Worm (Caenorhabditis elegans) whole organism, L2 larva: Measurements from ENCODE around the gene F39D8.3.

Experiments used
- C34F6.9 ChIP-seq: fragments of 150-350 bp; optimal IDR thresholded peaks from 2 replicates; lab custom pipeline; 2014; ENCODE audit warnings: missing biosample characterization, missing genetic modification characterization
- F13H6.1 ChIP-seq: sonication (generic microtip); optimal IDR thresholded peaks from 2 replicates; lab custom pipeline; 2016; ENCODE audit warnings: missing genetic modification characterization, missing compliant biosample characterization
- R02D3.7 ChIP-seq: fragments of 150-350 bp; optimal IDR thresholded peaks from 2 replicates; lab custom pipeline; 2014; ENCODE audit warnings: missing biosample characterization, missing genetic modification characterization
- Y55F3AM.14 ChIP-seq: fragments of 200-800 bp; sonication (Bioruptor generic); optimal IDR thresholded peaks from 2 replicates; lab custom pipeline; 2018; ENCODE audit warnings: mild to moderate bottlenecking, missing genetic modification characterization, missing compliant biosample characterization
- aly-2 ChIP-seq: fragments of 150-350 bp; optimal IDR thresholded peaks from 2 replicates; lab custom pipeline; 2014; ENCODE audit warnings: missing biosample characterization, missing genetic modification characterization
- crh-2 ChIP-seq: sonication (generic microtip); optimal IDR thresholded peaks from 2 replicates; lab custom pipeline; 2017; ENCODE audit warnings: missing biosample characterization, missing genetic modification characterization
- dmd-4 ChIP-seq: sonication (generic microtip); optimal IDR thresholded peaks from 2 replicates; lab custom pipeline; 2017; ENCODE audit warnings: missing biosample characterization, missing genetic modification characterization
- egl-27 ChIP-seq: sonication (generic microtip); optimal IDR thresholded peaks from 3 replicates; lab custom pipeline; 2017; ENCODE audit warnings: missing biosample characterization, missing genetic modification reagents, missing genetic modification characterization
- elt-3 ChIP-seq: sonication (generic microtip); optimal IDR thresholded peaks from 2 replicates; lab custom pipeline; 2017; ENCODE audit warnings: missing biosample characterization, missing genetic modification characterization
- fos-1 ChIP-seq: fragments of 150-350 bp; optimal IDR thresholded peaks from 2 replicates; lab custom pipeline; 2014; ENCODE audit warnings: missing biosample characterization, missing genetic modification characterization
- gmeb-1 ChIP-seq: fragments of 150-350 bp; optimal IDR thresholded peaks from 2 replicates; lab custom pipeline; 2014; ENCODE audit warnings: missing biosample characterization, missing genetic modification characterization
- lin-13 ChIP-seq: fragments of 150-350 bp; optimal IDR thresholded peaks from 2 replicates; lab custom pipeline; 2014; ENCODE audit warnings: missing biosample characterization, missing genetic modification reagents, missing genetic modification characterization
- lin-39 ChIP-seq: fragments of 150-350 bp; optimal IDR thresholded peaks from 2 replicates; lab custom pipeline; 2014; ENCODE audit warnings: missing biosample characterization, missing genetic modification reagents, missing genetic modification characterization
- lsy-2 ChIP-seq, 2 experiments: fragments of 150-350 bp in 1 of 2; sonication (generic microtip) in 1 of 2; optimal IDR thresholded peaks; 2 replicates each; lab custom pipeline; 2014 to 2017; ENCODE audit warnings: missing biosample characterization in 2 of 2, missing genetic modification characterization in 2 of 2
- mab-5 ChIP-seq: fragments of 150-350 bp; optimal IDR thresholded peaks from 2 replicates; lab custom pipeline; 2014; ENCODE audit warnings: missing biosample characterization, missing genetic modification characterization
- mdl-1 ChIP-seq, 2 experiments: fragments of 150-350 bp in 1 of 2; sonication (generic microtip) in 1 of 2; optimal IDR thresholded peaks; 2 replicates each; lab custom pipeline; 2017; ENCODE audit warnings: missing biosample characterization in 2 of 2, missing genetic modification characterization in 2 of 2
- nhr-10 ChIP-seq: sonication (generic microtip); optimal IDR thresholded peaks from 2 replicates; lab custom pipeline; 2017; ENCODE audit warnings: missing biosample characterization, missing genetic modification characterization
- nhr-129 ChIP-seq: fragments of 150-350 bp; optimal IDR thresholded peaks from 2 replicates; lab custom pipeline; 2014; ENCODE audit warnings: missing biosample characterization, missing genetic modification characterization
- nhr-21 ChIP-seq: fragments of 150-350 bp; optimal IDR thresholded peaks from 2 replicates; lab custom pipeline; 2014; ENCODE audit warnings: missing biosample characterization, missing genetic modification characterization
- nhr-23 ChIP-seq: fragments of 150-350 bp; optimal IDR thresholded peaks from 2 replicates; lab custom pipeline; 2014; ENCODE audit warnings: missing biosample characterization, missing genetic modification reagents, missing genetic modification characterization
- nhr-237 ChIP-seq: fragments of 150-350 bp; optimal IDR thresholded peaks from 2 replicates; lab custom pipeline; 2014; ENCODE audit warnings: missing biosample characterization, missing genetic modification characterization
- nhr-25 ChIP-seq: fragments of 150-350 bp; sonication (generic microtip); optimal IDR thresholded peaks from 3 replicates; lab custom pipeline; 2014; ENCODE audit warnings: missing biosample characterization, missing genetic modification characterization
- nhr-6 ChIP-seq: fragments of 150-350 bp; optimal IDR thresholded peaks from 2 replicates; lab custom pipeline; 2014; ENCODE audit warnings: missing biosample characterization, missing genetic modification characterization
- nhr-77 ChIP-seq: fragments of 150-350 bp; optimal IDR thresholded peaks from 2 replicates; lab custom pipeline; 2014; ENCODE audit warnings: missing biosample characterization, missing genetic modification characterization
- sem-4 ChIP-seq: fragments of 150-350 bp; optimal IDR thresholded peaks from 2 replicates; lab custom pipeline; 2014; ENCODE audit warnings: missing biosample characterization, missing genetic modification reagents, missing genetic modification characterization
- sma-9 ChIP-seq, 2 experiments: fragments of 150-350 bp in 1 of 2; sonication (generic microtip) in 1 of 2; optimal IDR thresholded peaks; 2 replicates each; lab custom pipeline; 2014 to 2016; ENCODE audit warnings: missing genetic modification characterization in 2 of 2, mild to moderate bottlenecking in 1 of 2, missing biosample characterization in 1 of 2, missing compliant biosample characterization in 1 of 2, missing genetic modification reagents in 1 of 2, moderate library complexity in 1 of 2
- unc-39 ChIP-seq: fragments of 150-350 bp; optimal IDR thresholded peaks from 2 replicates; lab custom pipeline; 2014; ENCODE audit warnings: missing biosample characterization, missing genetic modification characterization
- unc-55 ChIP-seq: fragments of 150-350 bp; sonication (generic microtip); optimal IDR thresholded peaks from 3 replicates; lab custom pipeline; 2014; ENCODE audit warnings: missing biosample characterization, missing genetic modification reagents, missing genetic modification characterization

The F39D8.3 gene

DNA sequence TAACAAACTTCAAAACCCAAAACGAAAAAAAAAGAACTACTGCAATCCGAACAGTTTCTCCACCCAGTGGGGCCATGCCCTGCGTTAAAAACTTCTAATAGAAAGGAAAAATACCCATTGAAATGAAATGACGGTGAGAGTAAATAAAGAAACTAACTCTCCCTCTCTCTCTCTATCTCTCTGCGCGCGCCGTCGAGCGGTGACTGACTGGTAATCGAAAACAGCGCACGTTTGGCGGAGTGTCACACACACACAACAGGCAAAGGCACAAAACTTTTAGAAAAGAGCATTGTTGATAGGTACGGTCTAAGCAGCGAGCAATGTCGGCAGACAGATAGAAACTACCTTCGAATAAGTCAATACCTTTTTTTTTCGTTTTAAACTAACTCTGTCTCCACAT is 44.2 kb upstream of the F39D8.3 start (continued):
- TF ChIP-seq mdl-1 (tag; optimal IDR thresholded peaks at IDR 0.05; lab: Kevin White, UChicago) (peak in 1 of 2 experiments; percentile 9), unc-55 (GFP tag; lab: Kevin White, UChicago) (no peak), F13H6.1 (tag; lab: Kevin White, UChicago) (peak; percentile 72), nhr-6 (no peak)

DNA sequence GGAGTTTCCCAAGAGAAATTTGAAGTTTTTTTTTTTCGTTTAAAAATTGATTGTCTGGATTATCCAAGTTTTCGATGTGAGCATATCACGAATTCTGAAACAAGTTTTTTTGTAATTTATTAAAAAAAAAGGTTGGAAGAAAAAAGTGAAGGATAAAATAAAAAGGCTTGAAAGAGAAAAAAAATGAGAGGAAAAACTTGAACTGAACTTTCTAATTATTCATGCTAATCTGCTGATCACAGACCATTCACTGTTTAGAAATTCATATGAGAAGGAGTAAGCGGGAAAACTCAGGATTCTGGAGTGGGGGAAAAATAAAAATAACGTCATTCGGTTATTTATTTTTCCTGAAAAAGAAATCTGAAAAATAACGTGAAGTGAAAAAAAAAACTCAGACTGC is 43.0 kb upstream of the F39D8.3 start, which contains the start of gene svh-5:
TSS of gene svh-5 (minus strand) at position 101 of the 400 bp plus-strand sequence.
- TF ChIP-seq lin-39 (no peak), crh-2 (tag; lab: Kevin White, UChicago) (no peak), F13H6.1 (tag; lab: Kevin White, UChicago) (no peak), nhr-6 (no peak)
- TF ChIP-seq, all 48 proteins: peak for 0

DNA sequence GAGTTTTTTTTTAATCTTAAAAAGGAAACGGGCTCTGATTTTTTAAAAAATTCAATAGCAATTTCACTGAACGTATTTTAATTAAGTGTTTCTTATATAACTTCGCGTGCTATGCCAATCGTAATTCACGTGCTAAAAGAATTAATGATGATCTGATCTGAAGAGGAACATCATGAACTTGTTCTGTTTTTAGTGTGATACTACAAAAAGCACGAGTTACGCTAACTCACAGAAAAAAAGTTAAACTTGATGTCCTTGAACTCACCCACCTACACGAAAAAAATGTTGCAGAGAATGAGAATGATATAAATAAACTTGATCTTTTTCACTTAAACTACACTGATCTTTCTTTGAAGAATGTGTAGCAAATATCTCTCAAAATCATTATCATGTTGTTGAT is 40.9 kb upstream of the F39D8.3 start:
- peak; percentile 82 for TF ChIP-seq nhr-25 (tag; lab: Kevin White, UChicago)
- peak; percentile 30 for TF ChIP-seq sma-9 (GFP tag; optimal IDR thresholded peaks at IDR 0.05; lab: Kevin White, UChicago)
- no peak for TF ChIP-seq sma-9 (tag; optimal IDR thresholded peaks at IDR 0.05; lab: Kevin White, UChicago)
- TF ChIP-seq crh-2 (tag; lab: Kevin White, UChicago), result peak; percentile 13
- TF ChIP-seq nhr-6, result no peak
- TF ChIP-seq sem-4 (tag; lab: Kevin White, UChicago), result no peak
- TF ChIP-seq, all 48 proteins: peak for 3

DNA sequence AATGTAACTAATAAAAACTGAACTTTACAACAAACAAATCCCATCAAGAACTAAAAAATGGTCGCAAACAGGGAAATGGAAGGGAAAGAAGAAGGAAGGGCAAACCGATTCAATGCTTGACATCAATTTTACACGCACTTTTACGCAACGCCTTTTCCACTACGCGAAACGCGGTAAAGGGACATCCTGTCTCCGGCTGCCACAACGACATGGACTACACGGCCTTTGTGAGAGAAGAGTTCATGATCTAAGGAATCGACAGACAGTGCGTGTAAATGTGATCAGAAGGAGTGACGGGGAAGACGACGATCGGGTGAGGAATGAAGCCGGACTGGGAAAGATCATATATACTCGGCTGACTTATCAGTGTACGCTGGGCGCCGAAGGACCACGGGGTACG is 40.3 kb upstream of the F39D8.3 start:
- TF ChIP-seq R02D3.7 (tag; lab: Kevin White, UChicago) (no peak), egl-27 (no peak), lin-13 (no peak), nhr-21 (tag; lab: Kevin White, UChicago) (peak; percentile 63), sma-9 (GFP tag; optimal IDR thresholded peaks at IDR 0.05; lab: Kevin White, UChicago) (no peak), sma-9 (tag; optimal IDR thresholded peaks at IDR 0.05; lab: Kevin White, UChicago) (no peak)

DNA sequence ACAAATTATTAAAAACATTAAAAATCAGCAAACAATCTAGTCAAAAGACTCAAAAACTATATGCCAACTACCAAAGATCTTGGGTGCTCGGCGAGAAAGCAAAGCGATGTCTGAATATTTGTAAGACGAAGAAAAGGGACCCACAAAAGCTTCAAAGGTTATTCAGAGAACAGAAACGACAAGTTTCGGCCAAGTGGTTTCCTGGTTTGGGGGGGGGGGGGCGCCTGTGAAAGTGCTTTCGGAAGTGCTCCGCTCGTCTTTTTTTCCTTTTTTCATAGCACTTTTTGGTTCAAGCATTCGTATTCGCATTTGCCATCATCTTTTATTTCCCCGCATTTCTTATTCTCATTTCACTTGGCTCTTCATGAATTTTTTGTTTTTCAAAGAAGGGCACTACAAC is 39.3 kb upstream of the F39D8.3 start:
- peak; percentile 12 for TF ChIP-seq sma-9 (GFP tag; optimal IDR thresholded peaks at IDR 0.05; lab: Kevin White, UChicago)
- no peak for TF ChIP-seq sma-9 (tag; optimal IDR thresholded peaks at IDR 0.05; lab: Kevin White, UChicago)
- TF ChIP-seq nhr-23 (tag; lab: Kevin White, UChicago), result no peak
- TF ChIP-seq F13H6.1 (tag; lab: Kevin White, UChicago), result peak; percentile 13
- TF ChIP-seq dmd-4 (tag; lab: Kevin White, UChicago), result no peak

DNA sequence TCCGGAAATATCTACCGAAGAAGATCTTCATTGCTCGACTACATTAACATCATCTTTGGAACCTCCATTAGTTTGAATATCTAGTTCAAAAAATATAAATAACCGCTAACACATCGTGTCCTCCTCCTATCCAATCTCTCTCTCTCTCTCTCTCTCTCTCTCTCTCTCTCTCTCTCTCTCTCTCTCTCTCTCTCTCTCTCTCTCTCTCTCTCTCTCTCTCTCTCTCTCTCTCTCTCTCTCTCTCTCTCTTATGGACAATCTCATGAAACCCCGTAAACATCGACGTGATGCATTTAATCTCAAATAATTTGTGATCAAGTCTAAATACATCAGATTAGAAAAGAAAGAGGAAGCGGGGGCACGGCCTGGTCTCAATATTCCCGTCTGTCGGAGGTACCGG is 38.5 kb upstream of the F39D8.3 start:
- TF ChIP-seq aly-2 (tag; lab: Kevin White, UChicago) (no peak), nhr-21 (tag; lab: Kevin White, UChicago) (peak; percentile 20), elt-3 (tag; lab: Kevin White, UChicago) (no peak), nhr-10 (tag; lab: Kevin White, UChicago) (no peak), lsy-2 (tag; optimal IDR thresholded peaks at IDR 0.05; lab: Kevin White, UChicago) (peak in 1 of 2 experiments; percentile 42), mab-5 (tag; lab: Kevin White, UChicago) (peak; percentile 7), nhr-25 (tag; lab: Kevin White, UChicago) (peak; percentile 43), nhr-129 (tag; lab: Kevin White, UChicago) (no peak), nhr-237 (tag; lab: Kevin White, UChicago) (no peak), nhr-77 (tag; lab: Kevin White, UChicago) (no peak), egl-27 (no peak), Y55F3AM.14 (GFP tag; lab: Kevin White, UChicago) (no peak), C34F6.9 (no peak), gmeb-1 (tag; lab: Kevin White, UChicago) (no peak), fos-1 (tag; lab: Kevin White, UChicago) (no peak)

DNA sequence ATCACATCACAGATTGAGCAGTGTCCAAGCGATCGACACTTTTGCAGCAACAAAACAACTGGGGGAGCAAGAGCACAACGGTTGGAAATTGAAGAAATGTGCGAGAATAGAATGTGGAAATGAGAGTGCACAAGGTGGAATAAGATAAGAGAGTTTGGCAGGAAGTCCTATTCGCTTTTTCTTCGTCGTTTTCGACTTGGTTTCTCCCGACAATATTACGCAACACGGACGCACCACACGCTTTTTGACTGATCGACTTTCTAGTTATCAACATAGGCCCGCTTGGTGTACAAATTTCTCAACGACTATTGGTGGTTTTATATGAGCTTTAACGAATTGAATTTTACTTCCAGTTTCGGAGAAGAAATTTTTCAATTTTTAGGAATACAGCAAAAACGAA is 37.9 kb upstream of the F39D8.3 start:
- no peak for TF ChIP-seq lin-13
- no peak for TF ChIP-seq elt-3 (tag; lab: Kevin White, UChicago)
- TF ChIP-seq unc-39 (tag; lab: Kevin White, UChicago), result no peak
- no peak for TF ChIP-seq F13H6.1 (tag; lab: Kevin White, UChicago)
- peak; percentile 46 for TF ChIP-seq fos-1 (tag; lab: Kevin White, UChicago)
- TF ChIP-seq nhr-129 (tag; lab: Kevin White, UChicago), result peak; percentile 60
- TF ChIP-seq sem-4 (tag; lab: Kevin White, UChicago), result no peak
- peak; percentile 50 for TF ChIP-seq sma-9 (GFP tag; optimal IDR thresholded peaks at IDR 0.05; lab: Kevin White, UChicago)
- no peak for TF ChIP-seq sma-9 (tag; optimal IDR thresholded peaks at IDR 0.05; lab: Kevin White, UChicago)
- TF ChIP-seq Y55F3AM.14 (GFP tag; lab: Kevin White, UChicago), result no peak
